Worm (Caenorhabditis elegans) whole organism, L4 larva: ENCODE results near the gene T06C10.3.

Source experiments
- D1046.2 ChIP-seq: fragments of 200-800 bp; sonication (Bioruptor generic); IDR thresholded peaks from 2 replicates; pipeline ENCODE4 v1.3.6; 2022; ENCODE audit warnings: missing genetic modification characterization, missing compliant biosample characterization
- F49E8.2 ChIP-seq: sonication (generic microtip); optimal IDR thresholded peaks from 2 replicates; lab custom pipeline; 2016; ENCODE audit warnings: missing compliant biosample characterization, mild to moderate bottlenecking, missing genetic modification characterization, borderline replicate concordance
- T20F7.1 ChIP-seq: fragments of 200-800 bp; sonication (Bioruptor generic); optimal IDR thresholded peaks from 2 replicates; lab custom pipeline; 2018; ENCODE audit warnings: mild to moderate bottlenecking, missing genetic modification characterization, missing compliant biosample characterization
- T26A8.4 ChIP-seq: fragments of 200-800 bp; sonication (Bioruptor generic); IDR thresholded peaks from 2 replicates; pipeline ENCODE4 v1.3.6; 2022; ENCODE audit warnings: missing genetic modification characterization, missing compliant biosample characterization
- Y48G9A.11 ChIP-seq: fragments of 200-800 bp; sonication (Bioruptor generic); IDR thresholded peaks from 2 replicates; pipeline ENCODE4 v1.3.6; 2022; ENCODE audit warnings: missing genetic modification reagents, missing genetic modification characterization, missing compliant biosample characterization
- ZK337.2 ChIP-seq: fragments of 200-800 bp; sonication (Bioruptor generic); IDR thresholded peaks from 2 replicates; pipeline ENCODE4 v1.3.6; 2022; ENCODE audit warnings: missing genetic modification reagents, missing genetic modification characterization, missing compliant biosample characterization
- ceh-20 ChIP-seq: fragments of 200-800 bp; sonication (Bioruptor generic); IDR thresholded peaks from 2 replicates; pipeline ENCODE4 v1.3.6; 2022; ENCODE audit warnings: missing genetic modification reagents, missing genetic modification characterization, missing compliant biosample characterization
- ceh-32 ChIP-seq: sonication (generic microtip); optimal IDR thresholded peaks from 2 replicates; lab custom pipeline; 2016; ENCODE audit warnings: mild to moderate bottlenecking, missing genetic modification characterization, missing compliant biosample characterization; ENCODE audit not compliant: poor library complexity
- ctbp-1 ChIP-seq: fragments of 200-800 bp; sonication (Bioruptor generic); IDR thresholded peaks from 2 replicates; pipeline ENCODE4 v1.3.6; 2022; ENCODE audit warnings: missing genetic modification reagents, missing genetic modification characterization, missing compliant biosample characterization
- daf-12 ChIP-seq: fragments of 150-350 bp; optimal IDR thresholded peaks from 2 replicates; lab custom pipeline; 2014; ENCODE audit warnings: missing biosample characterization, missing genetic modification reagents, missing genetic modification characterization
- daf-16 ChIP-seq, 3 experiments: sonication (generic microtip); optimal IDR thresholded peaks; 2 replicates each; lab custom pipeline; 2016 to 2017; ENCODE audit warnings: missing genetic modification characterization in 3 of 3, missing genetic modification reagents in 3 of 3, mild to moderate bottlenecking in 2 of 3, missing compliant biosample characterization in 2 of 3, missing biosample characterization in 1 of 3, moderate library complexity in 1 of 3
- dmd-6 ChIP-seq: fragments of 200-800 bp; sonication (Bioruptor generic); IDR thresholded peaks from 2 replicates; pipeline ENCODE4 v1.3.6; 2022; ENCODE audit warnings: missing genetic modification reagents, missing genetic modification characterization, missing compliant biosample characterization
- dmd-8 ChIP-seq: fragments of 200-800 bp; sonication (Bioruptor generic); IDR thresholded peaks from 2 replicates; pipeline ENCODE4 v1.3.6; 2022; ENCODE audit warnings: missing genetic modification characterization, missing compliant biosample characterization
- duxl-1 ChIP-seq: sonication (generic microtip); optimal IDR thresholded peaks from 2 replicates; lab custom pipeline; 2016; ENCODE audit warnings: mild to moderate bottlenecking, missing genetic modification characterization, moderate library complexity, missing compliant biosample characterization; ENCODE audit not compliant: poor library complexity
- dve-1 ChIP-seq: sonication (generic microtip); optimal IDR thresholded peaks from 2 replicates; lab custom pipeline; 2017; ENCODE audit warnings: antibody characterized with exemption, mild to moderate bottlenecking, missing genetic modification characterization, missing compliant biosample characterization; ENCODE audit not compliant: insufficient read depth
- egl-27 ChIP-seq: sonication (generic microtip); optimal IDR thresholded peaks from 3 replicates; lab custom pipeline; 2017; ENCODE audit warnings: missing biosample characterization, missing genetic modification reagents, missing genetic modification characterization
- fkh-10 ChIP-seq: fragments of 150-350 bp; optimal IDR thresholded peaks from 2 replicates; lab custom pipeline; 2014; ENCODE audit warnings: missing biosample characterization, missing genetic modification reagents, missing genetic modification characterization
- hif-1 ChIP-seq, 2 experiments: sonication (generic microtip); optimal IDR thresholded peaks; 2 replicates each; lab custom pipeline; 2016 to 2017; ENCODE audit warnings: missing compliant biosample characterization in 2 of 2, missing genetic modification characterization in 2 of 2, missing genetic modification reagents in 2 of 2, missing genotype in 2 of 2, mild to moderate bottlenecking in 1 of 2
- hlh-11 ChIP-seq: fragments of 200-800 bp; sonication (Bioruptor generic); optimal IDR thresholded peaks from 2 replicates; lab custom pipeline; 2018; ENCODE audit warnings: mild to moderate bottlenecking, missing genetic modification characterization, missing compliant biosample characterization
- hlh-30 ChIP-seq: sonication (generic microtip); optimal IDR thresholded peaks from 2 replicates; lab custom pipeline; 2017; ENCODE audit warnings: antibody characterized with exemption, mild to moderate bottlenecking, missing genetic modification characterization, missing compliant biosample characterization; ENCODE audit not compliant: insufficient read depth
- lim-7 ChIP-seq: fragments of 200-800 bp; sonication (Bioruptor generic); IDR thresholded peaks from 2 replicates; pipeline ENCODE4 v1.3.6; 2022; ENCODE audit warnings: missing genetic modification characterization, missing compliant biosample characterization
- lin-39 ChIP-seq: fragments of 150-350 bp; optimal IDR thresholded peaks from 2 replicates; lab custom pipeline; 2014; ENCODE audit warnings: missing biosample characterization, missing genetic modification reagents, missing genetic modification characterization
- lsy-2 ChIP-seq, 2 experiments: fragments of 150-350 bp in 1 of 2; sonication (generic microtip) in 1 of 2; optimal IDR thresholded peaks; 2 replicates each; lab custom pipeline; 2014 to 2017; ENCODE audit warnings: missing biosample characterization in 2 of 2, missing genetic modification characterization in 2 of 2
- madf-9 ChIP-seq: fragments of 200-800 bp; sonication (Bioruptor generic); conservative IDR thresholded peaks from 2 replicates; pipeline ENCODE4 v1.3.6; 2022; ENCODE audit warnings: missing genetic modification reagents, missing genetic modification characterization, missing compliant biosample characterization
- mep-1 ChIP-seq: fragments of 150-350 bp; sonication (generic microtip); optimal IDR thresholded peaks from 3 replicates; lab custom pipeline; 2014; ENCODE audit warnings: missing biosample characterization, missing genetic modification characterization
- nhr-10 ChIP-seq: fragments of 150-350 bp; optimal IDR thresholded peaks from 2 replicates; lab custom pipeline; 2014; ENCODE audit warnings: missing biosample characterization, missing genetic modification characterization
- nhr-102 ChIP-seq: sonication (generic microtip); optimal IDR thresholded peaks from 2 replicates; lab custom pipeline; 2016; ENCODE audit warnings: mild to moderate bottlenecking, missing genetic modification characterization, moderate library complexity, missing compliant biosample characterization
- nhr-25 ChIP-seq: sonication (generic microtip); optimal IDR thresholded peaks from 2 replicates; lab custom pipeline; 2017; ENCODE audit warnings: missing genetic modification characterization, mild to moderate bottlenecking, missing compliant biosample characterization, antibody characterized with exemption, moderate library complexity, borderline replicate concordance; ENCODE audit not compliant: insufficient read depth
- nhr-48 ChIP-seq: sonication (generic microtip); optimal IDR thresholded peaks from 2 replicates; lab custom pipeline; 2016; ENCODE audit warnings: mild to moderate bottlenecking, missing genetic modification characterization, missing compliant biosample characterization
- nhr-6 ChIP-seq: fragments of 150-350 bp; optimal IDR thresholded peaks from 2 replicates; lab custom pipeline; 2014; ENCODE audit warnings: missing biosample characterization, missing genetic modification characterization
- nhr-76 ChIP-seq: fragments of 150-350 bp; optimal IDR thresholded peaks from 2 replicates; lab custom pipeline; 2014; ENCODE audit warnings: missing biosample characterization, missing genetic modification characterization
- nhr-77 ChIP-seq: fragments of 150-350 bp; optimal IDR thresholded peaks from 2 replicates; lab custom pipeline; 2014; ENCODE audit warnings: missing biosample characterization, missing genetic modification characterization
- sdz-12 ChIP-seq: fragments of 200-800 bp; sonication (Bioruptor generic); optimal IDR thresholded peaks from 2 replicates; lab custom pipeline; 2018; ENCODE audit warnings: mild to moderate bottlenecking, missing genetic modification characterization, missing compliant biosample characterization
- set-16 ChIP-seq: fragments of 200-800 bp; sonication (Bioruptor generic); IDR thresholded peaks from 2 replicates; pipeline ENCODE4 v1.3.6; 2022; ENCODE audit warnings: missing genetic modification reagents, missing genetic modification characterization, missing compliant biosample characterization
- skn-1 ChIP-seq: fragments of 150-350 bp; optimal IDR thresholded peaks from 2 replicates; lab custom pipeline; 2014; ENCODE audit warnings: missing biosample characterization, missing genetic modification characterization
- snpc-4 ChIP-seq: fragments of 150-350 bp; optimal IDR thresholded peaks from 2 replicates; lab custom pipeline; 2014; ENCODE audit warnings: missing biosample characterization, missing genetic modification characterization
- spr-1 ChIP-seq: sonication (generic microtip); optimal IDR thresholded peaks from 2 replicates; lab custom pipeline; 2016; ENCODE audit warnings: mild to moderate bottlenecking, missing genetic modification characterization, missing compliant biosample characterization
- spr-3 ChIP-seq: fragments of 200-800 bp; sonication (Bioruptor generic); optimal IDR thresholded peaks from 2 replicates; lab custom pipeline; 2018; ENCODE audit warnings: mild to moderate bottlenecking, missing genetic modification characterization, missing compliant biosample characterization
- tag-97 ChIP-seq: fragments of 200-800 bp; sonication (Bioruptor generic); IDR thresholded peaks from 2 replicates; pipeline ENCODE4 v1.3.6; 2022; ENCODE audit warnings: missing genetic modification characterization, missing compliant biosample characterization
- unc-39 ChIP-seq: sonication (generic microtip); optimal IDR thresholded peaks from 2 replicates; lab custom pipeline; 2017; ENCODE audit warnings: missing biosample characterization, missing genetic modification characterization
- unc-62 ChIP-seq, 3 experiments: fragments of 150-350 bp in 1 of 3; sonication (generic microtip); optimal IDR thresholded peaks in 2 of 3; peaks in 1 of 3; 1 replicate in 1 of 3; 2 replicates in 2 of 3; lab custom pipeline; 2014 to 2017; ENCODE audit warnings: missing biosample characterization in 3 of 3, missing genetic modification characterization in 3 of 3, missing genetic modification reagents in 3 of 3, missing genotype in 1 of 3
- zfp-3 ChIP-seq: fragments of 200-800 bp; sonication (Bioruptor generic); conservative IDR thresholded peaks from 2 replicates; pipeline ENCODE4 v1.3.6; 2022; ENCODE audit warnings: missing genetic modification reagents, missing genetic modification characterization, missing compliant biosample characterization
- zip-11 ChIP-seq: fragments of 200-800 bp; sonication (Bioruptor generic); IDR thresholded peaks from 2 replicates; pipeline ENCODE4 v1.3.6; 2022; ENCODE audit warnings: missing genetic modification characterization, missing compliant biosample characterization
- zip-2 ChIP-seq: fragments of 150-350 bp; optimal IDR thresholded peaks from 2 replicates; lab custom pipeline; 2014; ENCODE audit warnings: missing biosample characterization, missing genetic modification characterization
- ztf-11 ChIP-seq: fragments of 150-350 bp; optimal IDR thresholded peaks from 2 replicates; lab custom pipeline; 2014; ENCODE audit warnings: missing biosample characterization, missing genetic modification characterization
- ztf-7 ChIP-seq: fragments of 150-350 bp; optimal IDR thresholded peaks from 2 replicates; lab custom pipeline; 2014; ENCODE audit warnings: missing biosample characterization, missing genetic modification characterization

The T06C10.3 gene

DNA sequence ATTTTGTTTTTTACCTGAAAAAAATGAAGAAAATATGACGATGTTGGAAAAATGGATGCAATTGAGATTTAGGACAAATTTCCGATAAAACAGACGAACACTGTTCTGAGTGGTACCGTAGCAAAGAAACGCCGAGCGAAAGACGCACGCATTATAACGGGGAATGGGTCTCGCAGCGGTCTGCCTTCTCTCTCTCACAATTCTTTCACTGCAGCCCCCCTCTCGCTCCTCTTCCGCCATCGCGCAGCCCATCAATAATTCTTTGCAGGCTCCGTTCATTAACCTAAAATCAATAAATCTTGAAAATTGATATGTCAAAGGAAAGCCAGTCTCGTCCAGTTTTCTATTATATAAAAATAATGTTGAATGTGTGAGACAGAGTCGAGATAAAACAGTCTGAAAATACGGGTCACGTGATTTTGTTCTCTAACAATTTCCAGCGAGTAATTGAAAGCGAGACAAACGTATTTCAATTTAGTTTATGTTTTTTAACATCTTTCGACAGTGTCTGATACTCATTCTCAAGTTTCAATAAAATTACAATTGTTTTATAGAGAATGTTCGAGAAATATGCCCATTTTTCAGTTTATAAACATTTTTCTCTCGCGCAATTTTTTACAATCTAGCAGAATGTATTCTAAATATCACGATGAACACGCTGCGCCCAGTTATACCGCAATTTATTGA is 39.0 kb downstream of the T06C10.3 start (continued):
- TF ChIP-seq daf-16 (GFP tag; optimal IDR thresholded peaks at IDR 0.05; lab: Kevin White, UChicago) (no peak), daf-16 (tag; optimal IDR thresholded peaks at IDR 0.05; lab: Kevin White, UChicago) (no peak), hlh-30 (tag; lab: Kevin White, UChicago) (peak; percentile 64), lim-7 (GFP tag; lab: Robert Waterston, UW) (no peak), mep-1 (tag; lab: Kevin White, UChicago) (peak; percentile 31), dve-1 (tag; lab: Kevin White, UChicago) (peak; percentile 2), unc-39 (no peak), zip-11 (GFP tag; lab: Robert Waterston, UW) (no peak), Y48G9A.11 (no peak), nhr-25 (no peak), daf-12 (tag; lab: Kevin White, UChicago) (no peak), dmd-6 (no peak), T20F7.1 (GFP tag; lab: Kevin White, UChicago) (peak; percentile 14), nhr-76 (no peak), fkh-10 (no peak), tag-97 (no peak), nhr-102 (tag; lab: Kevin White, UChicago) (no peak), sdz-12 (no peak)

DNA sequence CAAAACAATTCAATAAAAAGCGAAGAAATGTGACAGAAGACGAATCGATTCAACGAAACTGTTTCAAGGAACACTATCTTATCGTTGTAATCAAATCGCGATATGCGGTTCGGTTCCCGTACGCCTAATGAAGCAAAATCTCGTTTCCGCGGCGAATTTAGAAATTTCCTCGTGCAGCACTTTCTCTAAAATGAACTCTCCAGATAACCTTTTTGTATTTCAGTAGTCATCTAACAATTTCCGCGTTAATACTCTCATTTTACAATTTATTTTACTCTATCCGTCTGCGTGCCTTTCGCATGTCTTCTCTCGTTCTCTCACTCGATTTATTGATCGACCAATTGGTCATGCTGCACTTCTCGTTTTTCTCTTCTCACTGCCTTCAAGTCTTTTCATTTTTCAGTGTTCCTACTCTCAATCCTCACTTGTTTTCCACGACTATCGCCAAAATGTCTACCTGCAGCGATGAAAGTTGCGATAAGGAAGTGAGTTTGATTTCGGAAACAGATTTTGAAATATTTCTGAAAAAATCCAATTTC is 39.7 kb downstream of the T06C10.3 start, which contains the start of the genes npp-27 and ntl-4:
npp-27 (minus strand) TSS at position 51 of the 539 bp plus-strand sequence.
ntl-4 (plus strand) TSS at position 379 of the 539 bp plus-strand sequence.
- TF ChIP-seq T26A8.4 (GFP tag; lab: Robert Waterston, UW) = peak; percentile 11; the same call in 1 of the 2 replicates
- peak; percentile 18 for TF ChIP-seq hlh-11 (tag; lab: Kevin White, UChicago)
- peak; percentile 3 for TF ChIP-seq dve-1 (tag; lab: Kevin White, UChicago)
- 0 out of 2 replicates have a peak, but pooled peaks have one; percentile 5 for TF ChIP-seq dmd-6
- TF ChIP-seq tag-97 = no peak
- TF ChIP-seq hlh-30 (tag; lab: Kevin White, UChicago) = peak; percentile 75
- no peak for TF ChIP-seq spr-1 (tag; lab: Kevin White, UChicago)
- TF ChIP-seq nhr-48 (tag; lab: Kevin White, UChicago) = no peak
- no peak for TF ChIP-seq egl-27
- no peak for TF ChIP-seq ztf-7 (tag; lab: Kevin White, UChicago)
- no peak for TF ChIP-seq snpc-4
- TF ChIP-seq set-16 (GFP tag; lab: Robert Waterston, UW) = no peak
- TF ChIP-seq nhr-10 (tag; lab: Kevin White, UChicago) = no peak
- TF ChIP-seq ZK337.2 (GFP tag; lab: Robert Waterston, UW) = no peak
- TF ChIP-seq madf-9 = no peak
- TF ChIP-seq hif-1 (tag; optimal IDR thresholded peaks at IDR 0.05; lab: Kevin White, UChicago) = peak in 1 of 2 experiments; percentile 15
- TF ChIP-seq zip-11 (GFP tag; lab: Robert Waterston, UW) = no peak
- no peak for TF ChIP-seq D1046.2 (GFP tag; lab: Robert Waterston, UW)
- no peak for TF ChIP-seq ceh-32 (tag; lab: Kevin White, UChicago)
- TF ChIP-seq spr-3 (GFP tag; lab: Kevin White, UChicago) = no peak
- TF ChIP-seq ceh-20 (GFP tag; lab: Robert Waterston, UW) = no peak
- TF ChIP-seq nhr-102 (tag; lab: Kevin White, UChicago) = no peak
- 0 out of 2 replicates have a peak, but pooled peaks have one; percentile 43 for TF ChIP-seq ctbp-1 (GFP tag; lab: Robert Waterston, UW)
- TF ChIP-seq nhr-77 (tag; lab: Kevin White, UChicago) = no peak
- TF ChIP-seq lin-39 = no peak
- no peak for TF ChIP-seq unc-62 (GFP tag; optimal IDR thresholded peaks at IDR 0.05 in 1 of 2; lab: Kevin White, UChicago)
- TF ChIP-seq unc-62 (tag; optimal IDR thresholded peaks at IDR 0.05; lab: Kevin White, UChicago) = no peak
- TF ChIP-seq F49E8.2 (tag; lab: Kevin White, UChicago) = no peak
- no peak for TF ChIP-seq zip-2 (tag; lab: Kevin White, UChicago)
- TF ChIP-seq dmd-8 = no peak
- peak in 1 of 2 experiments; percentile 60 for TF ChIP-seq lsy-2 (tag; optimal IDR thresholded peaks at IDR 0.05; lab: Kevin White, UChicago)
- TF ChIP-seq zfp-3 (GFP tag; lab: Robert Waterston, UW) = no peak
- TF ChIP-seq skn-1 (tag; lab: Kevin White, UChicago) = no peak
- no peak for TF ChIP-seq duxl-1 (tag; lab: Kevin White, UChicago)
- TF ChIP-seq ztf-11 (tag; lab: Kevin White, UChicago) = no peak
- no peak for TF ChIP-seq Y48G9A.11
- no peak for TF ChIP-seq nhr-6 (tag; lab: Kevin White, UChicago)
